Worm (Caenorhabditis elegans): ENCODE results near the gene msp-113.

DNA sequence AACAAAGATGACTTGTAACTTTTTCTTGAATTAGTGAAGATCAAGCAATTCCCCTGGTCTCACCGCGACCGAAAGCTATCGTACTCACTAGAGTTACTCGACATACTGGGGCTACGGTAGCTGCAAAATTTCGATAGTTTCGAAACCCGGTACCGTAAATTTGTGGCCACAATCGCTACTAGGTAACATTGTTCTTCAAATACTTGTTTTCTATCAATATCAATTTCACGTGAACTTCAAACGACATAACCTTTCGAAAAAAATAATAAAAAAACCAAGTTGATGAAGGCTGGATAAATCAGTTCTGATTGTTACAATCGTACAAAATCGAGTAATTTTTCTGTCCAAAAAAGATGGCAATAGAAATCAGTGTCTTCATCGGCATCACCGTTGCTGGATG lies 25.2 kb upstream of the msp-113 start, which contains the start of gene F36H12.3:
- TF ChIP-seq fkh-10 (GFP tag; optimal IDR thresholded peaks at IDR 0.05): no peak
- TF ChIP-seq syd-9 (tag; optimal IDR thresholded peaks at IDR 0.05): no peak

Data from whole organism, late embryonic.